Fruit fly (Drosophila melanogaster) whole organism, wandering third instar larva: Measurements from ENCODE around the gene Cad99C.
A peak's percentile ranks its signal among the peaks of the same experiment; 100 is the strongest.

Source experiments
- Hr78 ChIP-seq: fragments of >200 bp; optimal IDR thresholded peaks from 2 replicates; lab custom pipeline; 2017; ENCODE audit warnings: missing biosample characterization, missing genetic modification characterization
- Hr83 ChIP-seq: fragments of 200-300 bp; sonication (Bioruptor generic); optimal IDR thresholded peaks from 2 replicates; lab custom pipeline; 2016; ENCODE audit warnings: missing biosample characterization, mild to moderate bottlenecking, missing genetic modification characterization, moderate library complexity; ENCODE audit not compliant: poor library complexity, severe bottlenecking
- Mio ChIP-seq: sonication (Bioruptor generic); optimal IDR thresholded peaks from 2 replicates; lab custom pipeline; 2016; ENCODE audit warnings: missing biosample characterization, missing genetic modification characterization
- N ChIP-seq: fragments of >200 bp; optimal IDR thresholded peaks from 2 replicates; lab custom pipeline; 2018; ENCODE audit warnings: missing biosample characterization, missing external identifiers, missing genetic modification characterization
- Sp1 ChIP-seq: fragments of 200-800 bp; sonication (Bioruptor generic); optimal IDR thresholded peaks from 3 replicates; lab custom pipeline; 2019; ENCODE audit warnings: missing biosample characterization, mild to moderate bottlenecking, missing genetic modification characterization, moderate library complexity
- lola ChIP-seq: fragments of >200 bp; optimal IDR thresholded peaks from 2 replicates; lab custom pipeline; 2017; ENCODE audit warnings: missing biosample characterization, missing genetic modification characterization
- sv ChIP-seq: fragments of 200-800 bp; sonication (Bioruptor generic); optimal IDR thresholded peaks from 3 replicates; lab custom pipeline; 2016; ENCODE audit warnings: missing biosample characterization, missing genetic modification characterization
- tai ChIP-seq: sonication (Bioruptor generic); optimal IDR thresholded peaks from 2 replicates; lab custom pipeline; 2016; ENCODE audit warnings: missing biosample characterization, missing genetic modification characterization

- TF ChIP-seq sv (GFP tag; lab: Kevin White, UChicago) (peak; percentile 27), Sp1 (peak; percentile 25), Hr78 (GFP tag; lab: Kevin White, UChicago) (no peak), Mio (GFP tag; lab: Kevin White, UChicago) (no peak), N (GFP tag; lab: Kevin White, UChicago) (no peak), Hr83 (GFP tag; lab: Kevin White, UChicago) (peak; percentile 58), lola (GFP tag; lab: Kevin White, UChicago) (no peak), tai (GFP tag; lab: Kevin White, UChicago) (no peak)
Measured at dm6 chr3R:29868676-29869349, 27.4 kb downstream of the Cad99C start, which contains the start of gene Zip99C.
